Fruit fly (Drosophila melanogaster): Measurements from ENCODE around the gene Tango14.
A peak's percentile ranks its signal among the peaks of the same experiment; 100 is the strongest.

The Tango14 gene

dm6 chr2L:1128932-1129887 lies 29.3 kb upstream of the Tango14 start, which contains the start of the genes Pino and TBC1D23 (continued):
- peak; percentile 4 for TF ChIP-seq Lhr (GFP tag; optimal IDR thresholded peaks at IDR 0.05)
- TF ChIP-seq dm (GFP tag; optimal IDR thresholded peaks at IDR 0.05), result no peak
- peak; percentile 76 for TF ChIP-seq CG14710 (tag; optimal IDR thresholded peaks at IDR 0.05)
- TF ChIP-seq CG5180 (GFP tag; optimal IDR thresholded peaks at IDR 0.05), result no peak
- TF ChIP-seq Dp (GFP tag; optimal IDR thresholded peaks at IDR 0.05), result peak; percentile 5
- no peak for TF ChIP-seq Dad (GFP tag; optimal IDR thresholded peaks at IDR 0.05)
- TF ChIP-seq gro (GFP tag; optimal IDR thresholded peaks at IDR 0.05), result no peak
- peak; percentile 88 for TF ChIP-seq crol (GFP tag; IDR thresholded peaks at IDR 0.05)
- peak; percentile 72 for TF ChIP-seq bcd (GFP tag; optimal IDR thresholded peaks at IDR 0.05)
- peak; percentile 49 for TF ChIP-seq CG12299 (tag; optimal IDR thresholded peaks at IDR 0.05)
- TF ChIP-seq CG4328 (GFP tag; optimal IDR thresholded peaks at IDR 0.05), result peak; percentile 37
- peak; percentile 64 for TF ChIP-seq CG4424 (GFP tag; optimal IDR thresholded peaks at IDR 0.05)
- no peak for TF ChIP-seq btn (GFP tag; optimal IDR thresholded peaks at IDR 0.05)
- peak; percentile 67 for TF ChIP-seq CG10267 (tag; optimal IDR thresholded peaks at IDR 0.05)
- no peak for TF ChIP-seq TFAM (GFP tag; optimal IDR thresholded peaks at IDR 0.05)
- no peak for TF ChIP-seq CG43689 (GFP tag; IDR thresholded peaks at IDR 0.05)
- TF ChIP-seq dmrt11E (tag; optimal IDR thresholded peaks at IDR 0.05), result peak; percentile 74
- TF ChIP-seq bsh (GFP tag; optimal IDR thresholded peaks at IDR 0.05), result peak in 1 of 2 experiments; percentile 65
- peak; percentile 70 for TF ChIP-seq NFAT (GFP tag; IDR thresholded peaks at IDR 0.05)
- TF ChIP-seq CG6854 (GFP tag; optimal IDR thresholded peaks at IDR 0.05), result no peak
- no peak for TF ChIP-seq gfzf (GFP tag; optimal IDR thresholded peaks at IDR 0.05)
- TF ChIP-seq Mes4 (GFP tag; optimal IDR thresholded peaks at IDR 0.05), result no peak
- TF ChIP-seq Adf1 (GFP tag; IDR thresholded peaks at IDR 0.05), result peak; percentile 17; the same call in 1 of the 2 replicates
- TF ChIP-seq Chrac-16 (GFP tag; optimal IDR thresholded peaks at IDR 0.05), result peak; percentile 73
- no peak for TF ChIP-seq peb (GFP tag; IDR thresholded peaks at IDR 0.05)
- TF ChIP-seq CG18619 (GFP tag; optimal IDR thresholded peaks at IDR 0.05), result peak; percentile 63
- TF ChIP-seq Doc3 (GFP tag; IDR thresholded peaks at IDR 0.05; ENCODE audit: partially characterized antibody), result peak; percentile 64
- peak; percentile 82 for TF ChIP-seq CG2712 (tag; optimal IDR thresholded peaks at IDR 0.05)
- peak; percentile 30 for TF ChIP-seq CG1647 (GFP tag; optimal IDR thresholded peaks at IDR 0.05)
- TF ChIP-seq Xbp1 (GFP tag; optimal IDR thresholded peaks at IDR 0.05), result peak; percentile 80
- TF ChIP-seq tup (GFP tag; optimal IDR thresholded peaks at IDR 0.05), result no peak
- TF ChIP-seq dimm (GFP tag; IDR thresholded peaks at IDR 0.05), result 0 out of 2 replicates have a peak, but pooled peaks have one; percentile 12
- peak; percentile 49 for TF ChIP-seq Fer2 (tag; optimal IDR thresholded peaks at IDR 0.05)
- TF ChIP-seq CG13894 (tag; optimal IDR thresholded peaks at IDR 0.05), result peak; percentile 37
- peak; percentile 94 for TF ChIP-seq Ets65A (GFP tag)
- TF ChIP-seq onecut (GFP tag; IDR thresholded peaks at IDR 0.05), result peak; percentile 33; the same call in 1 of the 2 replicates
- TF ChIP-seq Nf-YA (GFP tag; IDR thresholded peaks at IDR 0.05), result no peak
- TF ChIP-seq da (GFP tag; optimal IDR thresholded peaks at IDR 0.05), result no peak
- TF ChIP-seq CG3281 (GFP tag; optimal IDR thresholded peaks at IDR 0.05), result peak; percentile 67
- TF ChIP-seq ATbp (GFP tag; optimal IDR thresholded peaks at IDR 0.05), result no peak
- TF ChIP-seq hbn (GFP tag; IDR thresholded peaks at IDR 0.05; ENCODE audit: partially characterized antibody), result peak; percentile 48
- peak; percentile 41 for TF ChIP-seq Dip3 (GFP tag; optimal IDR thresholded peaks at IDR 0.05)
- peak; percentile 72 for TF ChIP-seq CG12942 (GFP tag; optimal IDR thresholded peaks at IDR 0.05)
- 0 out of 2 replicates have a peak, but pooled peaks have one; percentile 34 for TF ChIP-seq CG1024 (GFP tag; IDR thresholded peaks at IDR 0.05)
- TF ChIP-seq Bteb2 (GFP tag; optimal IDR thresholded peaks at IDR 0.05), result no peak
- TF ChIP-seq Meics (GFP tag; optimal IDR thresholded peaks at IDR 0.05), result peak; percentile 64
- TF ChIP-seq Mad (GFP tag; optimal IDR thresholded peaks at IDR 0.05), result peak; percentile 31
- no peak for TF ChIP-seq Neu2 (GFP tag; optimal IDR thresholded peaks at IDR 0.05; ENCODE audit: borderline replicate concordance)
